Fruit fly (Drosophila melanogaster) whole organism, wandering third instar larva: ENCODE data around the gene CG4783.
A peak's percentile ranks its signal among the peaks of the same experiment; 100 is the strongest.

ENCODE experiments used
- CG32264 ChIP-seq: fragments of 200-800 bp; sonication (Bioruptor generic); optimal IDR thresholded peaks from 2 replicates; lab custom pipeline; 2016; ENCODE audit warnings: missing biosample characterization, missing genetic modification characterization
- CG9705 ChIP-seq: fragments of 200-800 bp; sonication (Bioruptor generic); optimal IDR thresholded peaks from 2 replicates; lab custom pipeline; 2018; ENCODE audit warnings: missing biosample characterization, mild to moderate bottlenecking, missing genetic modification characterization
- CrebA ChIP-seq: fragments of 200-800 bp; sonication (Bioruptor generic); optimal IDR thresholded peaks from 2 replicates; lab custom pipeline; 2016; ENCODE audit warnings: missing biosample characterization, mild to moderate bottlenecking, missing genetic modification characterization, borderline replicate concordance
- Dif ChIP-seq: fragments of 200-275, 200-300 bp; sonication (Bioruptor generic); optimal IDR thresholded peaks from 2 replicates; lab custom pipeline; 2018; ENCODE audit warnings: missing biosample characterization, missing genetic modification characterization; ENCODE audit not compliant: partially characterized antibody
- GATAd ChIP-seq: sonication (Bioruptor generic); optimal IDR thresholded peaks from 2 replicates; lab custom pipeline; 2016; ENCODE audit warnings: missing biosample characterization, missing genetic modification characterization
- HLH106 ChIP-seq: fragments of 200-800 bp; optimal IDR thresholded peaks from 3 replicates; lab custom pipeline; 2019; ENCODE audit warnings: missing biosample characterization, mild to moderate bottlenecking, missing genetic modification characterization, moderate library complexity
- Hr78 ChIP-seq: fragments of >200 bp; optimal IDR thresholded peaks from 2 replicates; lab custom pipeline; 2017; ENCODE audit warnings: missing biosample characterization, missing genetic modification characterization
- Hr83 ChIP-seq: fragments of 200-300 bp; sonication (Bioruptor generic); optimal IDR thresholded peaks from 2 replicates; lab custom pipeline; 2016; ENCODE audit warnings: missing biosample characterization, mild to moderate bottlenecking, missing genetic modification characterization, moderate library complexity; ENCODE audit not compliant: poor library complexity, severe bottlenecking
- Mio ChIP-seq: sonication (Bioruptor generic); optimal IDR thresholded peaks from 2 replicates; lab custom pipeline; 2016; ENCODE audit warnings: missing biosample characterization, missing genetic modification characterization
- Myc ChIP-seq: fragments of >200 bp; optimal IDR thresholded peaks from 2 replicates; lab custom pipeline; 2017
- N ChIP-seq: fragments of >200 bp; optimal IDR thresholded peaks from 2 replicates; lab custom pipeline; 2018; ENCODE audit warnings: missing biosample characterization, missing external identifiers, missing genetic modification characterization
- OdsH ChIP-seq: fragments of 200-800 bp; sonication (Bioruptor generic); optimal IDR thresholded peaks from 2 replicates; lab custom pipeline; 2016; ENCODE audit warnings: missing biosample characterization, mild to moderate bottlenecking, missing genetic modification characterization
- Rel ChIP-seq, 2 experiments: fragments of 200-800 bp; sonication (Bioruptor generic) in 1 of 2; optimal IDR thresholded peaks; 2 replicates in 1 of 2; 3 replicates in 1 of 2; lab custom pipeline; 2016 to 2019; ENCODE audit warnings: mild to moderate bottlenecking in 2 of 2, missing biosample characterization in 2 of 2, missing genetic modification characterization in 2 of 2, moderate library complexity in 1 of 2
- Sp1 ChIP-seq: fragments of 200-800 bp; sonication (Bioruptor generic); optimal IDR thresholded peaks from 3 replicates; lab custom pipeline; 2019; ENCODE audit warnings: missing biosample characterization, mild to moderate bottlenecking, missing genetic modification characterization, moderate library complexity
- Vsx2 ChIP-seq: fragments of 200-300, 225-300 bp; sonication (Bioruptor generic); optimal IDR thresholded peaks from 2 replicates; lab custom pipeline; 2018; ENCODE audit warnings: missing biosample characterization, missing genetic modification characterization; ENCODE audit not compliant: partially characterized antibody
- br ChIP-seq: fragments of 200-800 bp; sonication (Bioruptor generic); optimal IDR thresholded peaks from 2 replicates; lab custom pipeline; 2016; ENCODE audit warnings: missing biosample characterization, missing genetic modification characterization
- brk ChIP-seq: fragments of 200-800 bp; sonication (Bioruptor generic); optimal IDR thresholded peaks from 2 replicates; lab custom pipeline; 2016; ENCODE audit warnings: missing biosample characterization, mild to moderate bottlenecking, missing genetic modification characterization
- dl ChIP-seq, 2 experiments: fragments of 175-275, 200-275 bp in 1 of 2; fragments of 200-275 bp in 1 of 2; sonication (Bioruptor generic); optimal IDR thresholded peaks; lab custom pipeline; 2018; ENCODE audit warnings: mild to moderate bottlenecking in 2 of 2, missing biosample characterization in 2 of 2, missing genetic modification characterization in 2 of 2, moderate library complexity in 2 of 2; ENCODE audit not compliant: partially characterized antibody in 2 of 2, insufficient read depth in 1 of 2
- dmrt93B ChIP-seq: fragments of 200-800 bp; sonication (Bioruptor generic); optimal IDR thresholded peaks from 2 replicates; lab custom pipeline; 2018; ENCODE audit warnings: missing biosample characterization, mild to moderate bottlenecking, missing genetic modification characterization
- ey ChIP-seq: fragments of 200-800 bp; sonication (Bioruptor generic); optimal IDR thresholded peaks from 2 replicates; lab custom pipeline; 2016; ENCODE audit warnings: missing biosample characterization, missing genetic modification characterization
- foxo ChIP-seq, 2 experiments: fragments of 200-800 bp; sonication (Bioruptor generic); optimal IDR thresholded peaks; 2 replicates in 1 of 2; 3 replicates in 1 of 2; lab custom pipeline; 2016 to 2017; ENCODE audit warnings: missing biosample characterization in 2 of 2, missing genetic modification characterization in 2 of 2
- fru ChIP-seq: fragments of 200-800 bp; sonication (Bioruptor generic); optimal IDR thresholded peaks from 3 replicates; lab custom pipeline; 2016; ENCODE audit warnings: missing biosample characterization, mild to moderate bottlenecking, missing genetic modification characterization
- h ChIP-seq: fragments of 200-800 bp; sonication (Bioruptor generic); optimal IDR thresholded peaks from 3 replicates; lab custom pipeline; 2016; ENCODE audit warnings: missing biosample characterization, mild to moderate bottlenecking, missing genetic modification characterization
- lola ChIP-seq: fragments of >200 bp; optimal IDR thresholded peaks from 2 replicates; lab custom pipeline; 2017; ENCODE audit warnings: missing biosample characterization, missing genetic modification characterization
- psq ChIP-seq: fragments of 200-800 bp; sonication (Bioruptor generic); optimal IDR thresholded peaks from 3 replicates; lab custom pipeline; 2017; ENCODE audit warnings: missing biosample characterization, mild to moderate bottlenecking, missing genetic modification characterization, moderate library complexity
- rgr ChIP-seq: fragments of 200-800 bp; sonication (Bioruptor generic); optimal IDR thresholded peaks from 3 replicates; lab custom pipeline; 2016; ENCODE audit warnings: missing biosample characterization, mild to moderate bottlenecking, missing genetic modification characterization
- sv ChIP-seq: fragments of 200-800 bp; sonication (Bioruptor generic); optimal IDR thresholded peaks from 3 replicates; lab custom pipeline; 2016; ENCODE audit warnings: missing biosample characterization, missing genetic modification characterization
- tai ChIP-seq: sonication (Bioruptor generic); optimal IDR thresholded peaks from 2 replicates; lab custom pipeline; 2016; ENCODE audit warnings: missing biosample characterization, missing genetic modification characterization
- usp ChIP-seq: fragments of >200 bp; optimal IDR thresholded peaks from 2 replicates; lab custom pipeline; 2017; ENCODE audit warnings: missing biosample characterization, missing genetic modification characterization
- woc ChIP-seq: sonication (Bioruptor generic); optimal IDR thresholded peaks from 2 replicates; lab custom pipeline; 2016; ENCODE audit warnings: missing biosample characterization, mild to moderate bottlenecking, missing genetic modification characterization

The CG4783 gene

dm6 chr3R:19910302-19911029 lies 37.8 kb upstream of the CG4783 start:
- TF ChIP-seq Rel (GFP tag; optimal IDR thresholded peaks at IDR 0.05; lab: Kevin White, UChicago) (no peak), Rel (tag; optimal IDR thresholded peaks at IDR 0.05; lab: Kevin White, UChicago) (peak; percentile 83), br (peak; percentile 7), psq (GFP tag; lab: Kevin White, UChicago) (no peak)

dm6 chr3R:19911030-19911429 lies 37.2 kb upstream of the CG4783 start:
- TF ChIP-seq OdsH (no peak), HLH106 (no peak), Vsx2 (GFP tag; lab: Kevin White, UChicago) (no peak), GATAd (GFP tag; lab: Kevin White, UChicago) (no peak), Hr78 (GFP tag; lab: Kevin White, UChicago) (no peak), lola (GFP tag; lab: Kevin White, UChicago) (no peak), Mio (GFP tag; lab: Kevin White, UChicago) (no peak), dmrt93B (GFP tag; lab: Kevin White, UChicago) (no peak), N (GFP tag; lab: Kevin White, UChicago) (no peak), Rel (GFP tag; optimal IDR thresholded peaks at IDR 0.05; lab: Kevin White, UChicago) (no peak), Rel (tag; optimal IDR thresholded peaks at IDR 0.05; lab: Kevin White, UChicago) (no peak), foxo (GFP tag; optimal IDR thresholded peaks at IDR 0.05; lab: Kevin White, UChicago) (no peak), Sp1 (GFP tag; lab: Kevin White, UChicago) (no peak), woc (no peak), CG9705 (GFP tag; lab: Kevin White, UChicago) (no peak), ey (GFP tag; lab: Kevin White, UChicago) (no peak), Myc (no peak), sv (GFP tag; lab: Kevin White, UChicago) (no peak), CrebA (no peak)

DNA sequence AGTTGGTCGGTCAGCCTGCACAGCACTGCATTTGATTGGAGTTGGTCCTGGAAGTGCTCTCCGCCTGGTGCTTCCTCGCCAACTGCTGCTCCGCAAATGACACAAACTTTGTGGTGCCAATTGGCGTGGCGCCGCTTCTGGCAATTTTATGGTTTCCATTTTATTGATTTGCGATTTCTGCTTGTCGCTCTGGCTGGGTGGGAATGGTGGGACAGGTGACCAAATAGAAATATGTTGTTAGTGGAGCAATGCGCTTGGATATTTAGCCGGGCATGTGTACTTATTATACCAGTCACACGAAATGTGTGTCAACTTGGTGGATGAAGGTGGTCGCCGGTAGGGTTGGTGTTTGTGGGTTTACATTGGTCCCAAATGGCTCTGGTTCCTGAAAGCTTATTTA lies 32.9 kb upstream of the CG4783 start, which contains the start of the genes Xport-A and Xport-B:
Gene Xport-A, minus strand, starts transcription at position 101 of the 400 bp plus-strand sequence.
Gene Xport-B, minus strand, starts transcription at position 101 of the 400 bp plus-strand sequence.
- TF ChIP-seq CrebA (no peak), Vsx2 (GFP tag; lab: Kevin White, UChicago) (no peak), HLH106 (no peak), br (no peak), Sp1 (GFP tag; lab: Kevin White, UChicago) (no peak), Dif (no peak), Hr78 (GFP tag; lab: Kevin White, UChicago) (no peak), dl (GFP tag; optimal IDR thresholded peaks at IDR 0.05; lab: Kevin White, UChicago; ENCODE audit: insufficient read depth in 1 of 2, partially characterized antibody in 2 of 2) (no peak), foxo (GFP tag; optimal IDR thresholded peaks at IDR 0.05; lab: Kevin White, UChicago) (no peak), ey (GFP tag; lab: Kevin White, UChicago) (no peak), dmrt93B (GFP tag; lab: Kevin White, UChicago) (no peak), CG32264 (GFP tag; lab: Kevin White, UChicago) (no peak), rgr (GFP tag; lab: Kevin White, UChicago) (no peak), h (GFP tag; lab: Kevin White, UChicago) (no peak), Hr83 (GFP tag; lab: Kevin White, UChicago) (no peak)

DNA sequence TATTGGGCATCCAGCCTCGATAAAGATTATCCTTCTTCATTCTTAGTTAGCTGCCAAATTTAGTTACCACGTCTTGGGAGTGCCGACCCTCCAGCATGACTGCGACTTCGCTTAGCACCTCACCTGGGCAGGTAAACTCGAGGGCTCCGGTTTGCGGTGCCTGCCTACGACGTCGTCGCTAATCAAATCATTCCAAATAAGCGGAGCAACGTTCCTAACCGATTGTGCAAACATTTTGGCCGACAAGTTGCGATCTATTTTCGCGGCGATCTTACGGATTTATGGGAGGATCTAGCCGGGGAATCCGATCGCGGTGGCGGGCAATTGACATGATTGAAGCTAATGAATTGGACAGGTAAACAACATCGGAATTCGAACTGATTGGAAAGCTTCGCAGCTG lies 30.5 kb upstream of the CG4783 start, which contains the start of gene CG4465:
Gene CG4465, minus strand, starts transcription at position 101 of the 400 bp plus-strand sequence.
- no peak for TF ChIP-seq Hr78 (GFP tag; lab: Kevin White, UChicago)
- no peak for TF ChIP-seq fru (GFP tag; lab: Kevin White, UChicago)
- TF ChIP-seq usp (GFP tag; lab: Kevin White, UChicago) = no peak

dm6 chr3R:19918207-19918606 lies 30.0 kb upstream of the CG4783 start, which contains the start of gene CG4770:
Gene CG4770, plus strand, starts transcription at chr3R:19918507.
- TF ChIP-seq foxo (GFP tag; optimal IDR thresholded peaks at IDR 0.05; lab: Kevin White, UChicago) (no peak), brk (GFP tag; lab: Kevin White, UChicago) (no peak), tai (GFP tag; lab: Kevin White, UChicago) (no peak), rgr (GFP tag; lab: Kevin White, UChicago) (no peak), OdsH (no peak), fru (GFP tag; lab: Kevin White, UChicago) (no peak), dmrt93B (GFP tag; lab: Kevin White, UChicago) (no peak), psq (GFP tag; lab: Kevin White, UChicago) (no peak), GATAd (GFP tag; lab: Kevin White, UChicago) (no peak), ey (GFP tag; lab: Kevin White, UChicago) (no peak)
